Worm (Caenorhabditis elegans): ENCODE results near the gene ippk-1.

The ippk-1 gene

ce11 chrII:12040167-12040566 is 2.5 kb upstream of the ippk-1 start:
- no peak for TF ChIP-seq mbf-1 (tag; optimal IDR thresholded peaks at IDR 0.05)
- no peak for TF ChIP-seq ztf-11 (tag; optimal IDR thresholded peaks at IDR 0.05)
- TF ChIP-seq ztf-1 (GFP tag; conservative IDR thresholded peaks at IDR 0.05): no peak
- no peak for TF ChIP-seq nhr-21 (tag; optimal IDR thresholded peaks at IDR 0.05)
- TF ChIP-seq nhr-10 (tag; optimal IDR thresholded peaks at IDR 0.05): no peak
- no peak for TF ChIP-seq lin-39 (tag; optimal IDR thresholded peaks at IDR 0.05)
- no peak for TF ChIP-seq elt-1 (tag; optimal IDR thresholded peaks at IDR 0.05)
- peak; percentile 61 for TF ChIP-seq unc-55 (GFP tag; optimal IDR thresholded peaks at IDR 0.05)
- TF ChIP-seq unc-39 (tag; optimal IDR thresholded peaks at IDR 0.05): no peak
- no peak for TF ChIP-seq alr-1 (tag; optimal IDR thresholded peaks at IDR 0.05)
- peak; percentile 68 for TF ChIP-seq fos-1 (tag; optimal IDR thresholded peaks at IDR 0.05)
- no peak for TF ChIP-seq nhr-12 (tag; optimal IDR thresholded peaks at IDR 0.05)
- no peak for TF ChIP-seq snpc-4 (tag; optimal IDR thresholded peaks at IDR 0.05)
- no peak for TF ChIP-seq peb-1 (tag; optimal IDR thresholded peaks at IDR 0.05)
- no peak for TF ChIP-seq aly-2 (tag; optimal IDR thresholded peaks at IDR 0.05)
- TF ChIP-seq ceh-82 (tag; optimal IDR thresholded peaks at IDR 0.05): no peak
- TF ChIP-seq F13H6.1 (tag; optimal IDR thresholded peaks at IDR 0.05): peak; percentile 52
- peak; percentile 25 for TF ChIP-seq sem-4 (tag; optimal IDR thresholded peaks at IDR 0.05)
- TF ChIP-seq nhr-77 (tag; optimal IDR thresholded peaks at IDR 0.05): no peak
- no peak for TF ChIP-seq blmp-1 (tag; optimal IDR thresholded peaks at IDR 0.05; ENCODE audit: insufficient read depth)
- peak; percentile 28 for TF ChIP-seq sma-3 (GFP tag; optimal IDR thresholded peaks at IDR 0.05)
- TF ChIP-seq zag-1 (tag; optimal IDR thresholded peaks at IDR 0.05): peak; percentile 6
- no peak for TF ChIP-seq mdl-1 (tag; optimal IDR thresholded peaks at IDR 0.05)
- no peak for TF ChIP-seq ceh-16 (tag; optimal IDR thresholded peaks at IDR 0.05)
- TF ChIP-seq crh-2 (tag; optimal IDR thresholded peaks at IDR 0.05): peak; percentile 73
- TF ChIP-seq ama-1 (optimal IDR thresholded peaks at IDR 0.05): peak; percentile 88
- peak; percentile 78 for TF ChIP-seq C34F6.9 (tag; optimal IDR thresholded peaks at IDR 0.05)
- no peak for TF ChIP-seq ZK546.5 (tag; optimal IDR thresholded peaks at IDR 0.05)
- no peak for TF ChIP-seq Y55F3AM.14 (GFP tag; optimal IDR thresholded peaks at IDR 0.05)
- TF ChIP-seq lin-13 (GFP tag; optimal IDR thresholded peaks at IDR 0.05): peak; percentile 52
- TF ChIP-seq mab-5 (tag; optimal IDR thresholded peaks at IDR 0.05): no peak
- no peak for TF ChIP-seq skn-1 (tag; optimal IDR thresholded peaks at IDR 0.05)
- no peak for TF ChIP-seq unc-62 (GFP tag; optimal IDR thresholded peaks at IDR 0.05)
- peak; percentile 58 for TF ChIP-seq sma-9 (GFP tag; optimal IDR thresholded peaks at IDR 0.05)
- TF ChIP-seq sma-9 (tag; optimal IDR thresholded peaks at IDR 0.05): no peak
- peak in 1 of 2 experiments; percentile 72 for TF ChIP-seq lsy-2 (tag; optimal IDR thresholded peaks at IDR 0.05)
- TF ChIP-seq nhr-237 (tag; optimal IDR thresholded peaks at IDR 0.05): no peak
- no peak for TF ChIP-seq lin-11 (tag; optimal IDR thresholded peaks at IDR 0.05)
- TF ChIP-seq egl-27 (tag; optimal IDR thresholded peaks at IDR 0.05): no peak
- TF ChIP-seq dmd-4 (tag; optimal IDR thresholded peaks at IDR 0.05): no peak
- TF ChIP-seq nhr-6 (tag; optimal IDR thresholded peaks at IDR 0.05): no peak
- peak; percentile 87 for TF ChIP-seq nhr-129 (tag; optimal IDR thresholded peaks at IDR 0.05)
- TF ChIP-seq nhr-11 (tag; optimal IDR thresholded peaks at IDR 0.05): no peak
- no peak for TF ChIP-seq nhr-23 (tag; optimal IDR thresholded peaks at IDR 0.05)
- no peak for TF ChIP-seq nhr-25 (tag; optimal IDR thresholded peaks at IDR 0.05)
- TF ChIP-seq R02D3.7 (tag; optimal IDR thresholded peaks at IDR 0.05): no peak
- peak; percentile 37 for TF ChIP-seq gmeb-1 (tag; optimal IDR thresholded peaks at IDR 0.05)
- no peak for TF ChIP-seq ztf-4 (tag; optimal IDR thresholded peaks at IDR 0.05)
- no peak for TF ChIP-seq elt-3 (tag; optimal IDR thresholded peaks at IDR 0.05)

Data from whole organism, L2 larva.